Fruit fly (Drosophila melanogaster) whole organism, embryonic: ENCODE measurements around the gene pav.

Experiments
- Atf6 ChIP-seq: fragments of 200-800 bp; sonication (Bioruptor generic); IDR thresholded peaks from 2 replicates; pipeline ENCODE4 v1.3.6; 2022; ENCODE audit warnings: missing biosample characterization, missing genetic modification characterization
- BEAF-32 ChIP-seq: fragments of 200-800 bp; sonication (Bioruptor generic); optimal IDR thresholded peaks from 3 replicates; lab custom pipeline; 2017; ENCODE audit warnings: missing biosample characterization, missing genetic modification characterization, mild to moderate bottlenecking, moderate library complexity, missing genetic modification reagents
- CG1024 ChIP-seq: fragments of 200-800 bp; sonication (Bioruptor generic); IDR thresholded peaks from 2 replicates; pipeline ENCODE4 v1.3.6; 2022; ENCODE audit warnings: missing biosample characterization, missing genetic modification characterization
- CG11398 ChIP-seq: fragments of 200-800 bp; sonication (Bioruptor generic); optimal IDR thresholded peaks from 2 replicates; lab custom pipeline; 2016; ENCODE audit warnings: missing biosample characterization, missing genetic modification characterization
- CG12299 ChIP-seq: fragments of 200-800 bp; sonication (Bioruptor generic); optimal IDR thresholded peaks from 2 replicates; lab custom pipeline; 2018; ENCODE audit warnings: missing biosample characterization, mild to moderate bottlenecking, missing genetic modification characterization
- CG15696 ChIP-seq: fragments of 200-800 bp; sonication (Bioruptor generic); optimal IDR thresholded peaks from 2 replicates; lab custom pipeline; 2019; ENCODE audit warnings: missing biosample characterization, mild to moderate bottlenecking, missing genetic modification characterization, moderate library complexity
- CG1602 ChIP-seq: fragments of 200-800 bp; sonication (Bioruptor generic); optimal IDR thresholded peaks from 3 replicates; lab custom pipeline; 2016; ENCODE audit warnings: missing biosample characterization, missing genetic modification characterization
- CG17912 ChIP-seq: fragments of 200-800 bp; sonication (Bioruptor generic); optimal IDR thresholded peaks from 2 replicates; lab custom pipeline; 2018; ENCODE audit warnings: missing biosample characterization, mild to moderate bottlenecking, missing genetic modification characterization
- CG18476 ChIP-seq: fragments of 200-800 bp; sonication (Bioruptor generic); optimal IDR thresholded peaks from 2 replicates; lab custom pipeline; 2016; ENCODE audit warnings: missing biosample characterization, mild to moderate bottlenecking, missing genetic modification characterization
- CG18619 ChIP-seq: fragments of 200-800 bp; sonication (Bioruptor generic); optimal IDR thresholded peaks from 3 replicates; lab custom pipeline; 2017; ENCODE audit warnings: missing biosample characterization, mild to moderate bottlenecking, missing genetic modification characterization
- CG18764 ChIP-seq: fragments of 200-800 bp; sonication (Bioruptor generic); optimal IDR thresholded peaks from 3 replicates; lab custom pipeline; 2016; ENCODE audit warnings: missing biosample characterization, missing genetic modification characterization
- CG2202 ChIP-seq: fragments of 200-800 bp; sonication (Bioruptor generic); optimal IDR thresholded peaks from 2 replicates; lab custom pipeline; 2018; ENCODE audit warnings: missing biosample characterization, mild to moderate bottlenecking, missing genetic modification characterization
- CG2875 ChIP-seq: fragments of 200-800 bp; sonication (Bioruptor generic); optimal IDR thresholded peaks from 2 replicates; lab custom pipeline; 2017; ENCODE audit warnings: missing biosample characterization, mild to moderate bottlenecking, missing genetic modification characterization, missing genetic modification reagents
- CG3065 ChIP-seq: fragments of 200-800 bp; sonication (Bioruptor generic); optimal IDR thresholded peaks from 2 replicates; lab custom pipeline; 2016; ENCODE audit warnings: missing biosample characterization, missing genetic modification characterization
- CG34376 ChIP-seq: fragments of 200-800 bp; sonication (Bioruptor generic); optimal IDR thresholded peaks from 2 replicates; lab custom pipeline; 2018; ENCODE audit warnings: missing biosample characterization, mild to moderate bottlenecking, missing genetic modification characterization
- CG3726 ChIP-seq: fragments of 200-800 bp; sonication (Bioruptor generic); IDR thresholded peaks from 3 replicates; pipeline ENCODE4, ENCODE4 v1.3.6; 2022; ENCODE audit warnings: missing biosample characterization, missing genetic modification characterization
- CG42726 ChIP-seq: fragments of 200-800 bp; sonication (Bioruptor generic); IDR thresholded peaks from 2 replicates; pipeline ENCODE4 v1.3.6; 2022; ENCODE audit warnings: missing biosample characterization, missing genetic modification characterization; ENCODE audit not compliant: partially characterized antibody
- CG4820 ChIP-seq: fragments of 200-800 bp; sonication (Bioruptor generic); optimal IDR thresholded peaks from 3 replicates; lab custom pipeline; 2016; ENCODE audit warnings: missing biosample characterization, missing genetic modification characterization
- CG7987 ChIP-seq: fragments of 200-800 bp; sonication (Bioruptor generic); optimal IDR thresholded peaks from 2 replicates; lab custom pipeline; 2018; ENCODE audit warnings: missing biosample characterization, mild to moderate bottlenecking, missing genetic modification characterization, moderate library complexity
- CG8290 ChIP-seq, 3 experiments: fragments of 200-800 bp; sonication (Bioruptor generic); optimal IDR thresholded peaks; 2 replicates each; lab custom pipeline; 2016 to 2019; ENCODE audit warnings: missing biosample characterization in 3 of 3, missing genetic modification characterization in 3 of 3, mild to moderate bottlenecking in 2 of 3, moderate library complexity in 1 of 3
- CG8359 ChIP-seq: fragments of 200-800 bp; sonication (Bioruptor generic); optimal IDR thresholded peaks from 2 replicates; lab custom pipeline; 2017; ENCODE audit warnings: missing biosample characterization, mild to moderate bottlenecking, missing genetic modification characterization, borderline replicate concordance
- Eip74EF ChIP-seq, 2 experiments: fragments of 200-800 bp in 1 of 2; fragments of >200 bp in 1 of 2; sonication (Bioruptor generic) in 1 of 2; optimal IDR thresholded peaks; 2 replicates each; lab custom pipeline; 2017 to 2019; ENCODE audit warnings: missing biosample characterization in 2 of 2, missing genetic modification characterization in 2 of 2, mild to moderate bottlenecking in 1 of 2, moderate library complexity in 1 of 2
- Fer3 ChIP-seq: fragments of 200-800 bp; sonication (Bioruptor generic); optimal IDR thresholded peaks from 2 replicates; lab custom pipeline; 2018; ENCODE audit warnings: missing biosample characterization, mild to moderate bottlenecking, missing genetic modification characterization, moderate library complexity
- NfI ChIP-seq: fragments of 200-800 bp; sonication (Bioruptor generic); optimal IDR thresholded peaks from 3 replicates; lab custom pipeline; 2018; ENCODE audit warnings: missing biosample characterization, mild to moderate bottlenecking, missing genetic modification characterization, moderate library complexity
- Rx ChIP-seq: fragments of 200-800 bp; sonication (Bioruptor generic); IDR thresholded peaks from 2 replicates; pipeline ENCODE4 v1.3.6; 2022; ENCODE audit warnings: missing biosample characterization, missing genetic modification characterization
- Sox102F ChIP-seq: fragments of 200-800 bp; sonication (Bioruptor generic); optimal IDR thresholded peaks from 2 replicates; lab custom pipeline; 2018; ENCODE audit warnings: missing biosample characterization, mild to moderate bottlenecking, missing genetic modification characterization, moderate library complexity
- Stat92E ChIP-seq, 3 experiments: fragments of >200 bp in 2 of 3; fragments of 200-800 bp in 1 of 3; sonication (Bioruptor generic) in 1 of 3; optimal IDR thresholded peaks; 2 replicates each; lab custom pipeline; 2017 to 2019; ENCODE audit warnings: missing biosample characterization in 3 of 3, missing genetic modification characterization in 3 of 3, mild to moderate bottlenecking in 1 of 3, moderate library complexity in 1 of 3
- ab ChIP-seq: fragments of 200-800 bp; sonication (Bioruptor generic); optimal IDR thresholded peaks from 2 replicates; lab custom pipeline; 2016; ENCODE audit warnings: missing biosample characterization, missing genetic modification characterization
- ash1 ChIP-seq: fragments of 200-800 bp; sonication (Bioruptor generic); optimal IDR thresholded peaks from 2 replicates; lab custom pipeline; 2018; ENCODE audit warnings: missing biosample characterization, mild to moderate bottlenecking, missing genetic modification characterization
- br ChIP-seq: fragments of >200 bp; optimal IDR thresholded peaks from 2 replicates; lab custom pipeline; 2017
- cad ChIP-seq: fragments of >200 bp; optimal IDR thresholded peaks from 2 replicates; lab custom pipeline; 2017; ENCODE audit warnings: missing biosample characterization, missing genetic modification characterization
- ci ChIP-seq: fragments of 200-800 bp; sonication (Bioruptor generic); IDR thresholded peaks from 3 replicates; pipeline ENCODE4 v1.3.6; 2022; ENCODE audit warnings: missing biosample characterization, missing genetic modification characterization
- cwo ChIP-seq: fragments of 200-800 bp; sonication (Bioruptor generic); optimal IDR thresholded peaks from 3 replicates; lab custom pipeline; 2017; ENCODE audit warnings: missing biosample characterization, missing genetic modification characterization, mild to moderate bottlenecking, moderate library complexity, missing genetic modification reagents
- dan ChIP-seq: fragments of 200-800 bp; sonication (Bioruptor generic); IDR thresholded peaks from 2 replicates; pipeline ENCODE4 v1.3.6; 2022; ENCODE audit warnings: missing biosample characterization, missing genetic modification characterization
- eve ChIP-seq, 2 experiments: fragments of >200 bp; optimal IDR thresholded peaks; 2 replicates each; lab custom pipeline; 2017; ENCODE audit warnings: missing biosample characterization in 2 of 2, missing genetic modification characterization in 2 of 2
- fd102C ChIP-seq: fragments of 200-800 bp; sonication (Bioruptor generic); optimal IDR thresholded peaks from 2 replicates; lab custom pipeline; 2018; ENCODE audit warnings: missing biosample characterization, mild to moderate bottlenecking, missing genetic modification characterization, moderate library complexity
- gcm2 ChIP-seq: fragments of 200-800 bp; sonication (Bioruptor generic); optimal IDR thresholded peaks from 2 replicates; lab custom pipeline; 2016; ENCODE audit warnings: missing biosample characterization, missing genetic modification characterization
- klu ChIP-seq: fragments of 200-800 bp; sonication (Bioruptor generic); IDR thresholded peaks from 2 replicates; pipeline ENCODE4 v1.3.6; 2022; ENCODE audit warnings: missing biosample characterization, missing genetic modification characterization
- luna ChIP-seq: fragments of 200-800 bp; sonication (Bioruptor generic); optimal IDR thresholded peaks from 2 replicates; lab custom pipeline; 2016; ENCODE audit warnings: missing biosample characterization, missing genetic modification characterization
- nerfin-2 ChIP-seq: fragments of 200-800 bp; sonication (Bioruptor generic); IDR thresholded peaks from 2 replicates; pipeline ENCODE4 v1.3.6; 2022; ENCODE audit warnings: missing biosample characterization, missing genetic modification characterization; ENCODE audit not compliant: partially characterized antibody
- peb ChIP-seq: fragments of 200-800 bp; sonication (Bioruptor generic); IDR thresholded peaks from 2 replicates; pipeline ENCODE4 v1.3.6; 2022; ENCODE audit warnings: missing biosample characterization, missing genetic modification characterization
- phol ChIP-seq: fragments of 200-800 bp; sonication (Bioruptor generic); optimal IDR thresholded peaks from 3 replicates; lab custom pipeline; 2018; ENCODE audit warnings: missing biosample characterization, mild to moderate bottlenecking, missing genetic modification characterization, moderate library complexity
- psq ChIP-seq: fragments of 200-800 bp; sonication (Bioruptor generic); optimal IDR thresholded peaks from 2 replicates; lab custom pipeline; 2017; ENCODE audit warnings: missing biosample characterization, missing genetic modification characterization
- repo ChIP-seq: fragments of 200-800 bp; sonication (Bioruptor generic); optimal IDR thresholded peaks from 2 replicates; lab custom pipeline; 2016; ENCODE audit warnings: missing biosample characterization, missing genetic modification characterization
- scrt ChIP-seq: fragments of 200-800 bp; sonication (Bioruptor generic); optimal IDR thresholded peaks from 2 replicates; lab custom pipeline; 2018; ENCODE audit warnings: missing biosample characterization, mild to moderate bottlenecking, missing genetic modification characterization, moderate library complexity
- so ChIP-seq: fragments of 200-800 bp; sonication (Bioruptor generic); IDR thresholded peaks from 3 replicates; pipeline ENCODE4 v1.3.6; 2022; ENCODE audit warnings: missing biosample characterization, missing genetic modification characterization
- sr ChIP-seq: fragments of 200-800 bp; sonication (Bioruptor generic); IDR thresholded peaks from 3 replicates; pipeline ENCODE4 v1.3.6; 2022; ENCODE audit warnings: missing biosample characterization, missing genetic modification characterization
- vvl ChIP-seq: fragments of 200-800 bp; sonication (Bioruptor generic); IDR thresholded peaks from 2 replicates; pipeline ENCODE4 v1.3.6; 2022; ENCODE audit warnings: missing biosample characterization, missing genetic modification characterization
- zen2 ChIP-seq: fragments of 200-800 bp; sonication (Bioruptor generic); IDR thresholded peaks from 3 replicates; pipeline ENCODE4 v1.3.6; 2022; ENCODE audit warnings: missing biosample characterization, missing genetic modification characterization; ENCODE audit not compliant: partially characterized antibody
- zfh1 ChIP-seq: fragments of 200-800 bp; sonication (Bioruptor generic); IDR thresholded peaks from 3 replicates; pipeline ENCODE4 v1.3.6; 2022; ENCODE audit warnings: missing biosample characterization, missing genetic modification characterization

The pav gene

dm6 chr3L:4229365-4229967 is 13.1 kb upstream of the pav start (continued):
- TF ChIP-seq CG8359 (GFP tag; lab: Kevin White, UChicago) (no peak), cad (GFP tag; lab: Kevin White, UChicago) (peak; percentile 7), ci (GFP tag; lab: Robert Waterston, UW) (no peak), eve (GFP tag; optimal IDR thresholded peaks at IDR 0.05; lab: Kevin White, UChicago) (no peak), peb (GFP tag; lab: Robert Waterston, UW) (no peak), CG11398 (GFP tag; lab: Kevin White, UChicago) (no peak), CG34376 (no peak), klu (no peak), CG3065 (no peak), CG42726 (GFP tag; lab: Robert Waterston, UW) (no peak), CG8290 (GFP tag; optimal IDR thresholded peaks at IDR 0.05; lab: Kevin White, UChicago) (no peak), CG8290 (tag; optimal IDR thresholded peaks at IDR 0.05; lab: Kevin White, UChicago) (no peak), ash1 (GFP tag; lab: Kevin White, UChicago) (no peak), CG15696 (tag; lab: Kevin White, UChicago) (no peak), so (GFP tag; lab: Robert Waterston, UW) (no peak), luna (GFP tag; lab: Kevin White, UChicago) (no peak), CG12299 (tag; lab: Kevin White, UChicago) (no peak), CG4820 (no peak), psq (GFP tag; lab: Kevin White, UChicago) (no peak), phol (tag; lab: Kevin White, UChicago) (peak; percentile 12), CG2202 (tag; lab: Kevin White, UChicago) (no peak), Sox102F (peak; percentile 9), CG1024 (GFP tag; lab: Robert Waterston, UW) (no peak), Rx (GFP tag; lab: Robert Waterston, UW) (no peak), vvl (GFP tag; lab: Robert Waterston, UW) (peak; percentile 66), br (lab: Kevin White, UChicago) (no peak), zen2 (GFP tag; lab: Robert Waterston, UW) (no peak), CG7987 (GFP tag; lab: Kevin White, UChicago) (no peak), Fer3 (tag; lab: Kevin White, UChicago) (no peak), scrt (GFP tag; lab: Kevin White, UChicago) (no peak), ab (no peak), BEAF-32 (GFP tag; lab: Kevin White, UChicago) (no peak), CG17912 (no peak), Eip74EF (GFP tag; optimal IDR thresholded peaks at IDR 0.05; lab: Kevin White, UChicago) (no peak), NfI (GFP tag; lab: Kevin White, UChicago) (no peak), CG3726 (no peak), dan (GFP tag; lab: Robert Waterston, UW) (no peak), zfh1 (GFP tag; lab: Robert Waterston, UW) (no peak), CG2875 (GFP tag; lab: Kevin White, UChicago) (no peak), cwo (GFP tag; lab: Kevin White, UChicago) (no peak), gcm2 (GFP tag; lab: Kevin White, UChicago) (no peak), nerfin-2 (no peak), CG18619 (GFP tag; lab: Kevin White, UChicago) (no peak), sr (GFP tag; lab: Robert Waterston, UW) (no peak), Stat92E (GFP tag; optimal IDR thresholded peaks at IDR 0.05; lab: Kevin White, UChicago) (peak in 1 of 3 experiments; percentile 89), CG18764 (no peak), Atf6 (no peak), repo (GFP tag; lab: Kevin White, UChicago) (no peak), CG1602 (GFP tag; lab: Kevin White, UChicago) (no peak), fd102C (no peak), CG18476 (GFP tag; lab: Kevin White, UChicago) (no peak)
